Worm (Caenorhabditis elegans) whole organism, young adult: ENCODE data around the gene irg-4.

Experiments used
- B0261.1 ChIP-seq: sonication (generic microtip); optimal IDR thresholded peaks from 2 replicates; lab custom pipeline; 2016; ENCODE audit warnings: mild to moderate bottlenecking, missing genetic modification characterization, moderate library complexity, missing compliant biosample characterization
- C17E4.6 ChIP-seq: fragments of 200-800 bp; sonication (Bioruptor generic); IDR thresholded peaks from 2 replicates; pipeline ENCODE4 v1.3.6; 2022; ENCODE audit warnings: missing genetic modification reagents, missing genetic modification characterization, missing compliant biosample characterization
- D2030.7 ChIP-seq: fragments of 200-800 bp; sonication (Bioruptor generic); IDR thresholded peaks from 2 replicates; pipeline ENCODE4 v1.3.6; 2022; ENCODE audit warnings: missing genetic modification reagents, missing genetic modification characterization, missing compliant biosample characterization
- F33H1.4 ChIP-seq: fragments of 200-800 bp; sonication (Bioruptor generic); IDR thresholded peaks from 2 replicates; pipeline ENCODE4 v1.3.6; 2022; ENCODE audit warnings: missing genetic modification reagents, missing genetic modification characterization, missing compliant biosample characterization
- ZK185.1 ChIP-seq: sonication (generic microtip); optimal IDR thresholded peaks from 2 replicates; lab custom pipeline; 2016; ENCODE audit warnings: mild to moderate bottlenecking, missing genetic modification characterization, missing compliant biosample characterization; ENCODE audit not compliant: poor library complexity, severe bottlenecking
- aptf-3 ChIP-seq: fragments of 200-800 bp; sonication (Bioruptor generic); IDR thresholded peaks from 2 replicates; pipeline ENCODE4 v1.3.6; 2022; ENCODE audit warnings: missing genetic modification characterization, missing compliant biosample characterization
- atf-7 ChIP-seq: sonication (generic microtip); optimal IDR thresholded peaks from 2 replicates; lab custom pipeline; 2017; ENCODE audit warnings: mild to moderate bottlenecking, missing genetic modification characterization, missing compliant biosample characterization
- athp-1 ChIP-seq: sonication (generic microtip); optimal IDR thresholded peaks from 2 replicates; lab custom pipeline; 2017; ENCODE audit warnings: mild to moderate bottlenecking, missing genetic modification characterization, missing compliant biosample characterization
- attf-3 ChIP-seq: fragments of 200-800 bp; sonication (Bioruptor generic); conservative IDR thresholded peaks from 2 replicates; pipeline ENCODE4 v1.3.6; 2022; ENCODE audit warnings: missing genetic modification reagents, missing genetic modification characterization, missing compliant biosample characterization
- attf-6 ChIP-seq: fragments of 200-800 bp; sonication (Bioruptor generic); IDR thresholded peaks from 2 replicates; pipeline ENCODE4 v1.3.6; 2022; ENCODE audit warnings: missing genetic modification reagents, missing genetic modification characterization, missing compliant biosample characterization
- cebp-1 ChIP-seq, 2 experiments: fragments of 200-800 bp in 1 of 2; sonication (Bioruptor generic) in 1 of 2; sonication (generic microtip) in 1 of 2; IDR thresholded peaks in 1 of 2; optimal IDR thresholded peaks in 1 of 2; 2 replicates each; pipeline versions ENCODE4 v1.3.6 to Lab custom; 2017 to 2022; ENCODE audit warnings: missing compliant biosample characterization in 2 of 2, missing genetic modification characterization in 2 of 2, mild to moderate bottlenecking in 1 of 2, missing genetic modification reagents in 1 of 2, moderate library complexity in 1 of 2
- ceh-40 ChIP-seq: fragments of 200-800 bp; sonication (Bioruptor generic); IDR thresholded peaks from 2 replicates; pipeline ENCODE4 v1.3.6; 2022; ENCODE audit warnings: missing genetic modification characterization, missing compliant biosample characterization
- die-1 ChIP-seq: sonication (generic microtip); optimal IDR thresholded peaks from 2 replicates; lab custom pipeline; 2016; ENCODE audit warnings: missing genotype, mild to moderate bottlenecking, missing genetic modification characterization, missing compliant biosample characterization
- dox-1 ChIP-seq: fragments of 200-800 bp; sonication (Bioruptor generic); IDR thresholded peaks from 2 replicates; pipeline ENCODE4 v1.3.6; 2022; ENCODE audit warnings: missing genetic modification reagents, missing genetic modification characterization, missing compliant biosample characterization
- dpl-1 ChIP-seq: fragments of 150-350 bp; optimal IDR thresholded peaks from 2 replicates; lab custom pipeline; 2014; ENCODE audit warnings: missing biosample characterization, missing genetic modification reagents, missing genetic modification characterization
- efl-1 ChIP-seq: fragments of 150-350 bp; optimal IDR thresholded peaks from 2 replicates; lab custom pipeline; 2014; ENCODE audit warnings: missing biosample characterization, missing genetic modification reagents, missing genetic modification characterization
- ets-4 ChIP-seq: fragments of 200-800 bp; sonication (Bioruptor generic); optimal IDR thresholded peaks from 2 replicates; lab custom pipeline; 2018; ENCODE audit warnings: mild to moderate bottlenecking, missing genetic modification characterization, missing compliant biosample characterization
- hrde-1 ChIP-seq: sonication (generic microtip); optimal IDR thresholded peaks from 2 replicates; lab custom pipeline; 2016; ENCODE audit warnings: missing genetic modification characterization, mild to moderate bottlenecking, missing compliant biosample characterization, moderate library complexity, missing genotype, missing genetic modification reagents, borderline replicate concordance
- hsf-1 ChIP-seq: fragments of 200-800 bp; sonication (Bioruptor generic); IDR thresholded peaks from 2 replicates; pipeline ENCODE4 v1.3.6; 2022; ENCODE audit warnings: missing genetic modification reagents, missing genetic modification characterization, missing compliant biosample characterization
- let-526 ChIP-seq: fragments of 200-800 bp; sonication (Bioruptor generic); IDR thresholded peaks from 2 replicates; pipeline ENCODE4 v1.3.6; 2022; ENCODE audit warnings: missing genetic modification reagents, missing genetic modification characterization, missing compliant biosample characterization
- lin-26 ChIP-seq: fragments of 200-800 bp; sonication (Bioruptor generic); IDR thresholded peaks from 2 replicates; pipeline ENCODE4 v1.3.6; 2022; ENCODE audit warnings: missing genetic modification reagents, missing genetic modification characterization, missing compliant biosample characterization
- lin-54 ChIP-seq: fragments of 200-800 bp; sonication (Bioruptor generic); optimal IDR thresholded peaks from 2 replicates; lab custom pipeline; 2018; ENCODE audit warnings: mild to moderate bottlenecking, missing genetic modification characterization, missing compliant biosample characterization
- lsy-27 ChIP-seq: sonication (generic microtip); optimal IDR thresholded peaks from 2 replicates; lab custom pipeline; 2017; ENCODE audit warnings: missing genetic modification characterization, mild to moderate bottlenecking, missing compliant biosample characterization, antibody characterized with exemption, missing genotype, borderline replicate concordance; ENCODE audit not compliant: insufficient read depth
- madf-3 ChIP-seq: fragments of 200-800 bp; sonication (Bioruptor generic); IDR thresholded peaks from 2 replicates; pipeline ENCODE4 v1.3.6; 2022; ENCODE audit warnings: missing genetic modification reagents, missing genetic modification characterization, missing compliant biosample characterization
- madf-6 ChIP-seq: fragments of 200-800 bp; sonication (Bioruptor generic); IDR thresholded peaks from 2 replicates; pipeline ENCODE4 v1.3.6; 2022; ENCODE audit warnings: missing genetic modification reagents, missing genetic modification characterization, missing compliant biosample characterization
- mcd-1 ChIP-seq: fragments of 200-800 bp; sonication (Bioruptor generic); IDR thresholded peaks from 2 replicates; pipeline ENCODE4 v1.3.6; 2022; ENCODE audit warnings: missing genetic modification reagents, missing genetic modification characterization, missing compliant biosample characterization
- nfyb-1 ChIP-seq: fragments of 200-800 bp; sonication (Bioruptor generic); IDR thresholded peaks from 2 replicates; pipeline ENCODE4 v1.3.6; 2022; ENCODE audit warnings: missing genetic modification reagents, missing genetic modification characterization, missing compliant biosample characterization
- nhr-80 ChIP-seq: sonication (generic microtip); optimal IDR thresholded peaks from 2 replicates; lab custom pipeline; 2016; ENCODE audit warnings: missing genetic modification characterization, missing compliant biosample characterization
- rpc-1 ChIP-seq, 2 experiments: fragments of 150-350 bp in 1 of 2; sonication (generic microtip) in 1 of 2; optimal IDR thresholded peaks; 2 replicates each; lab custom pipeline; 2014 to 2018; ENCODE audit warnings: missing biosample characterization in 1 of 2, missing genetic modification characterization in 1 of 2, missing genetic modification reagents in 1 of 2, missing genotype in 1 of 2
- sdz-38 ChIP-seq: sonication (generic microtip); optimal IDR thresholded peaks from 2 replicates; lab custom pipeline; 2016; ENCODE audit warnings: missing genotype, missing genetic modification characterization, missing compliant biosample characterization
- snpc-1.1 ChIP-seq: sonication (generic microtip); optimal IDR thresholded peaks from 2 replicates; lab custom pipeline; 2017; ENCODE audit warnings: missing genetic modification characterization, mild to moderate bottlenecking, missing compliant biosample characterization, antibody characterized with exemption, moderate library complexity, missing genotype, missing genetic modification reagents; ENCODE audit not compliant: insufficient read depth
- snpc-3.4 ChIP-seq: sonication (generic microtip); optimal IDR thresholded peaks from 2 replicates; lab custom pipeline; 2017; ENCODE audit warnings: missing genetic modification characterization, mild to moderate bottlenecking, missing compliant biosample characterization, antibody characterized with exemption, moderate library complexity, missing genotype, missing genetic modification reagents
- snpc-4 ChIP-seq, 5 experiments: fragments of 150-350 bp in 1 of 5; sonication (generic microtip) in 4 of 5; optimal IDR thresholded peaks; 2 replicates each; lab custom pipeline; 2014 to 2018; ENCODE audit warnings: missing genetic modification characterization in 5 of 5, missing biosample characterization in 3 of 5, antibody characterized with exemption in 2 of 5, mild to moderate bottlenecking in 2 of 5, missing compliant biosample characterization in 2 of 5, missing genotype in 2 of 5, moderate library complexity in 2 of 5, missing genetic modification reagents in 1 of 5
- sptf-2 ChIP-seq: fragments of 200-800 bp; sonication (Bioruptor generic); optimal IDR thresholded peaks from 2 replicates; lab custom pipeline; 2018; ENCODE audit warnings: mild to moderate bottlenecking, missing genetic modification characterization, missing compliant biosample characterization
- tbx-9 ChIP-seq: sonication (generic microtip); optimal IDR thresholded peaks from 2 replicates; lab custom pipeline; 2016; ENCODE audit warnings: borderline replicate concordance, missing genetic modification characterization, inconsistent platforms, missing compliant biosample characterization
- unc-130 ChIP-seq: sonication (generic microtip); optimal IDR thresholded peaks from 2 replicates; lab custom pipeline; 2016; ENCODE audit warnings: missing genetic modification reagents, missing genetic modification characterization, missing compliant biosample characterization
- unc-62 ChIP-seq: fragments of 150-350 bp; optimal IDR thresholded peaks from 2 replicates; lab custom pipeline; 2014; ENCODE audit warnings: missing biosample characterization, missing genetic modification reagents, missing genetic modification characterization
- zfh-2 ChIP-seq: fragments of 200-800 bp; sonication (Bioruptor generic); conservative IDR thresholded peaks from 2 replicates; pipeline ENCODE4 v1.3.6; 2022; ENCODE audit warnings: missing genetic modification reagents, missing genetic modification characterization, missing compliant biosample characterization
- zim-3 ChIP-seq: sonication (generic microtip); optimal IDR thresholded peaks from 2 replicates; lab custom pipeline; 2017; ENCODE audit warnings: mild to moderate bottlenecking, missing genetic modification characterization, moderate library complexity, missing compliant biosample characterization
- ztf-18 ChIP-seq: sonication (generic microtip); optimal IDR thresholded peaks from 2 replicates; lab custom pipeline; 2016; ENCODE audit warnings: missing genotype, mild to moderate bottlenecking, missing genetic modification characterization, missing compliant biosample characterization

Gene irg-4

DNA sequence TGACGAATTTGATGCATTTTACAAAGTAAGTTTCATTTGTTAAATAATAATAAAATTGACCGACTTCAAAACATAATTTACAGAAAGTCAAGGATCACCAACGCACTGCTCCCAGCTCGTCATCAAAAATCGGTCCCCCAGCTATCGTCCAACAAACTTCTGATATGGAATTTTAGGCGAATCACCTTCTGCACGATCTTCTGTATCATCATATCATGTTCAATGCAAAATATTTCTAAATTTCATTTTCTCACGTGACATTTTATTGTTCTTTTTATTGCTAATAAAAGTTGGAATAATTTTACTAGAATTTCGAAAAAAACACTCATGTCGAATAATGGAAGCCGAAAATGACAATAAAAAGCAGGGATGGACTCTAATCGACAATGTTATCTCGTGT, 25.5 kb upstream of the irg-4 start, which contains the start of gene acl-13:
TSS of gene acl-13 (plus strand) at position 301 of the 400 bp plus-strand sequence.
- TF ChIP-seq die-1 = no peak
- TF ChIP-seq tbx-9 (tag; lab: Kevin White, UChicago) = no peak
- no peak for TF ChIP-seq attf-3
- TF ChIP-seq nfyb-1 = no peak
- no peak for TF ChIP-seq sptf-2 (GFP tag; lab: Kevin White, UChicago)
- TF ChIP-seq hrde-1 (tag; lab: Kevin White, UChicago) = no peak
- TF ChIP-seq let-526 = no peak
- no peak for TF ChIP-seq unc-62 (GFP tag; lab: Kevin White, UChicago)
- no peak for TF ChIP-seq snpc-1.1 (tag; lab: Kevin White, UChicago)
- TF ChIP-seq athp-1 (tag; lab: Kevin White, UChicago) = no peak
- no peak for TF ChIP-seq ets-4 (GFP tag; lab: Kevin White, UChicago)
- TF ChIP-seq nhr-80 = no peak
- no peak for TF ChIP-seq madf-3
- TF ChIP-seq zfh-2 (GFP tag; lab: Robert Waterston, UW) = no peak

DNA sequence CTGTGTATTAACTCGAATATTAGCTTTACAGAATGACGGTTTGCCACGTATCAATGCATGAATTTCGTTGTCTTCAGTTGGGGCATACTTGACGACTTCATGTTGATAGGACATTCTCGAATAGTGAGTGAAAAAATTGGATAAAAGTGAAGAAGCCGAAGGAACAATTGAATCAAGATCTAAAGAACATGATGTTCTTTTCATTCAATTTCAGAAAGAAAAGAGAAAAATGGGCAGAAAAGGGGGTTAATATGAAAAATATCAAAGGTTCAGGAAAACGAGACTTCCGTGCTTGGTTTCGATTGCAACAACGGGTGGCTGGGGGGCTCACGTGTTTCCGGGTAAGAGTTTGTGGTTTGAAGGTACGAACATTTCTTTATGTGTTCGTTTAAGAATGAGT, 21.0 kb upstream of the irg-4 start:
- TF ChIP-seq attf-6 (no peak), dox-1 (no peak), B0261.1 (no peak), lin-26 (no peak)
- TF ChIP-seq, all 124 proteins: peak for 0

- TF ChIP-seq die-1 (peak; percentile 60), let-526 (0 out of 2 replicates have a peak, but pooled peaks have one; percentile 24), ZK185.1 (tag; lab: Kevin White, UChicago) (peak; percentile 43), lsy-27 (tag; lab: Kevin White, UChicago) (peak; percentile 38), lin-54 (GFP tag; lab: Kevin White, UChicago) (peak; percentile 13), athp-1 (tag; lab: Kevin White, UChicago) (peak; percentile 57), dpl-1 (GFP tag; lab: Kevin White, UChicago) (no peak), snpc-1.1 (tag; lab: Kevin White, UChicago) (peak; percentile 86), rpc-1 (optimal IDR thresholded peaks at IDR 0.05; lab: Kevin White, UChicago) (peak; percentile 71), rpc-1 (tag; optimal IDR thresholded peaks at IDR 0.05; lab: Kevin White, UChicago) (peak; percentile 80), dox-1 (peak; percentile 50), hrde-1 (tag; lab: Kevin White, UChicago) (no peak), snpc-3.4 (tag; lab: Kevin White, UChicago) (peak; percentile 62), sdz-38 (tag; lab: Kevin White, UChicago) (no peak), B0261.1 (peak; percentile 94), mcd-1 (peak; percentile 40; the same call in 1 of the 2 replicates), D2030.7 (peak; percentile 28; the same call in 1 of the 2 replicates), madf-6 (GFP tag; lab: Robert Waterston, UW) (peak; percentile 40), nfyb-1 (peak; percentile 41; the same call in 1 of the 2 replicates), aptf-3 (GFP tag; lab: Robert Waterston, UW) (no peak), snpc-4 (GFP tag; optimal IDR thresholded peaks at IDR 0.05; lab: Kevin White, UChicago) (peak; percentile 66), snpc-4 (tag; optimal IDR thresholded peaks at IDR 0.05; lab: Kevin White, UChicago) (peak; percentile 62 to 91 (median 88)), atf-7 (tag; lab: Kevin White, UChicago) (peak; percentile 11), cebp-1 (GFP tag; IDR thresholded peaks at IDR 0.05; lab: Robert Waterston, UW) (no peak), cebp-1 (tag; optimal IDR thresholded peaks at IDR 0.05; lab: Kevin White, UChicago) (peak; percentile 44), efl-1 (GFP tag; lab: Kevin White, UChicago) (no peak), hsf-1 (GFP tag; lab: Robert Waterston, UW) (peak; percentile 59; the same call in 1 of the 2 replicates), F33H1.4 (GFP tag; lab: Robert Waterston, UW) (peak; percentile 31; the same call in 1 of the 2 replicates), ets-4 (GFP tag; lab: Kevin White, UChicago) (no peak), ztf-18 (tag; lab: Kevin White, UChicago) (peak; percentile 51), zim-3 (tag; lab: Kevin White, UChicago) (peak; percentile 33), ceh-40 (GFP tag; lab: Robert Waterston, UW) (no peak), unc-130 (GFP tag; lab: Kevin White, UChicago) (peak; percentile 3), lin-26 (peak; percentile 77), C17E4.6 (GFP tag; lab: Robert Waterston, UW) (no peak)
These were observed 18.8 kb upstream of the irg-4 start for ce11 chrIV:12416629-12417404.
